Worm (Caenorhabditis elegans): ENCODE data around the gene sph-1.

ce11 chrIV:8126902-8127301 lies 6.5 kb downstream of the sph-1 start, which contains the start of gene ceph-41:
- TF ChIP-seq pqm-1 (tag; optimal IDR thresholded peaks at IDR 0.05) (no peak), nhr-237 (tag; optimal IDR thresholded peaks at IDR 0.05) (no peak), egl-27 (tag; optimal IDR thresholded peaks at IDR 0.05) (no peak), nhr-90 (tag; optimal IDR thresholded peaks at IDR 0.05; ENCODE audit: poor library complexity) (no peak), egl-13 (tag; optimal IDR thresholded peaks at IDR 0.05) (no peak), C34B4.2 (tag; optimal IDR thresholded peaks at IDR 0.05) (no peak), ama-1 (optimal IDR thresholded peaks at IDR 0.05) (no peak), ztf-11 (tag; optimal IDR thresholded peaks at IDR 0.05) (no peak), fos-1 (tag; optimal IDR thresholded peaks at IDR 0.05) (no peak), pax-3 (tag; optimal IDR thresholded peaks at IDR 0.05) (no peak), snu-23 (GFP tag; optimal IDR thresholded peaks at IDR 0.05) (no peak), ceh-8 (GFP tag; optimal IDR thresholded peaks at IDR 0.05) (no peak)
